Worm (Caenorhabditis elegans): ENCODE measurements around the gene sng-1.

DNA sequence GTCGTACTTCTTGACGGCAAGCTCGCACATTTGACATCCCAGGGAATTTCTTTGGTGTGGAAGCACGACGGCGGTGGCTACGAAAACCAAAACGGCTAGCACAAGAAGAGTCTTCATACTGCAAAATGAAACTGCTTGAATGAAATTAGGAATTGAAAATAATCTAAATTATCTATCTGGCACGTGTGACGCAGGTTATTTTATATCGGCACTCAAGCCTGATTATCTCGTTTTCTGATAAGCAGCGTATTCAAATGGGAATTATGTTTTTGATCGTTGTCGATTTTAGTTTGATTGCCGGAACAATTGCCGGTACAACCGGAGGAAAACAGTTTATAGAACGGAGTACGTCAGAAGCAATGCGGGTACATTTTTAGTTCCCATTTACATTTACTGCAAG is 8.8 kb upstream of the sng-1 start, which contains the start of gene spp-4:
- TF ChIP-seq cog-1 (tag; optimal IDR thresholded peaks at IDR 0.05) (no peak), ztf-23 (GFP tag; IDR thresholded peaks at IDR 0.05) (no peak), med-1 (GFP tag; optimal IDR thresholded peaks at IDR 0.05; ENCODE audit: insufficient read depth) (no peak), tab-1 (GFP tag; IDR thresholded peaks at IDR 0.05) (no peak)

Measured in whole organism, midembryonic.